Worm (Caenorhabditis elegans): ENCODE data around the gene bbs-8.

ce11 chrV:6803992-6804391 is 39.1 kb upstream of the bbs-8 start, which contains the start of gene dmsr-11:
- TF ChIP-seq dve-1 (tag; optimal IDR thresholded peaks at IDR 0.05) (no peak), elt-2 (tag; optimal IDR thresholded peaks at IDR 0.05) (no peak), ama-1 (optimal IDR thresholded peaks at IDR 0.05) (no peak), pha-4 (tag; optimal IDR thresholded peaks at IDR 0.05) (no peak), ttx-3 (tag; optimal IDR thresholded peaks at IDR 0.05) (no peak)
